Worm (Caenorhabditis elegans) whole organism, midembryonic: ENCODE data around the gene D1054.1.

Experiments
- flt-1 ChIP-seq: fragments of 200-800 bp; sonication (Bioruptor generic); IDR thresholded peaks from 2 replicates; pipeline ENCODE4 v1.3.6; 2022; ENCODE audit warnings: missing genetic modification characterization, missing compliant biosample characterization
- klf-2 ChIP-seq: fragments of 200-800 bp; sonication (Bioruptor generic); conservative IDR thresholded peaks from 2 replicates; pipeline ENCODE4 v1.3.6; 2022; ENCODE audit warnings: missing genetic modification reagents, missing genetic modification characterization, missing compliant biosample characterization
- med-1 ChIP-seq: sonication (generic microtip); optimal IDR thresholded peaks from 2 replicates; lab custom pipeline; 2017; ENCODE audit warnings: missing genetic modification characterization, mild to moderate bottlenecking, missing compliant biosample characterization, antibody characterized with exemption, missing genetic modification reagents; ENCODE audit not compliant: insufficient read depth
- ref-1 ChIP-seq: fragments of 200-800 bp; sonication (Bioruptor generic); conservative IDR thresholded peaks from 2 replicates; pipeline ENCODE4 v1.3.6; 2022; ENCODE audit warnings: missing genetic modification reagents, missing genetic modification characterization, missing compliant biosample characterization
- tab-1 ChIP-seq: fragments of 200-800 bp; sonication (Bioruptor generic); IDR thresholded peaks from 2 replicates; pipeline ENCODE4 v1.3.6; 2022; ENCODE audit warnings: missing genetic modification characterization, missing compliant biosample characterization
- ztf-23 ChIP-seq: fragments of 200-800 bp; sonication (Bioruptor generic); IDR thresholded peaks from 2 replicates; pipeline ENCODE4 v1.3.6; 2022; ENCODE audit warnings: missing genetic modification reagents, missing genetic modification characterization, missing compliant biosample characterization
- ztf-29 ChIP-seq: fragments of 200-800 bp; sonication (Bioruptor generic); IDR thresholded peaks from 2 replicates; pipeline ENCODE4 v1.3.6; 2022; ENCODE audit warnings: missing genetic modification reagents, missing genetic modification characterization, missing compliant biosample characterization

- no peak for TF ChIP-seq flt-1 (GFP tag; lab: Robert Waterston, UW)
- TF ChIP-seq klf-2: no peak
- TF ChIP-seq tab-1: no peak
- TF ChIP-seq med-1 (GFP tag; lab: Kevin White, UChicago): no peak
- TF ChIP-seq ztf-23: no peak
- TF ChIP-seq ztf-29 (GFP tag; lab: Robert Waterston, UW): no peak
- no peak for TF ChIP-seq ref-1 (GFP tag; lab: Robert Waterston, UW)
These were observed 45.5 kb downstream of the D1054.1 start for ce11 chrV:10724472-10724871.
